Worm (Caenorhabditis elegans): ENCODE data around the gene Y61A9LA.3.

- TF ChIP-seq ets-5 (GFP tag; IDR thresholded peaks at IDR 0.05) (no peak), mdl-1 (tag; optimal IDR thresholded peaks at IDR 0.05) (no peak), elt-2 (tag; optimal IDR thresholded peaks at IDR 0.05) (no peak), fkh-8 (tag; optimal IDR thresholded peaks at IDR 0.05) (no peak), hpl-2 (GFP tag; optimal IDR thresholded peaks at IDR 0.05) (no peak), unc-62 (GFP tag; optimal IDR thresholded peaks at IDR 0.05) (no peak)
Measured at ce11 chrV:4551911-4552310, 19.0 kb upstream of the Y61A9LA.3 start.
